Worm (Caenorhabditis elegans) whole organism, L3 larva: ENCODE measurements around the gene M142.8.

ENCODE experiments used
- elt-3 ChIP-seq, 3 experiments: fragments of 150-350 bp in 1 of 3; sonication (generic microtip) in 2 of 3; optimal IDR thresholded peaks; 2 replicates in 2 of 3; 4 replicates in 1 of 3; lab custom pipeline; 2014 to 2017; ENCODE audit warnings: missing biosample characterization in 3 of 3, missing genetic modification characterization in 3 of 3
- nhr-76 ChIP-seq: fragments of 150-350 bp; sonication (generic microtip); optimal IDR thresholded peaks from 5 replicates; lab custom pipeline; 2014; ENCODE audit warnings: missing biosample characterization, missing genetic modification characterization
- pqm-1 ChIP-seq: fragments of 150-350 bp; optimal IDR thresholded peaks from 2 replicates; lab custom pipeline; 2017; ENCODE audit warnings: missing biosample characterization, missing genetic modification characterization, inconsistent platforms

- no peak for TF ChIP-seq nhr-76 (tag; lab: Kevin White, UChicago)
- TF ChIP-seq pqm-1 (tag; lab: Kevin White, UChicago), result no peak
- no peak for TF ChIP-seq elt-3 (tag; optimal IDR thresholded peaks at IDR 0.05; lab: Kevin White, UChicago)
These were observed 44.6 kb upstream of the M142.8 start for ce11 chrIII:10888824-10889223.
